Worm (Caenorhabditis elegans): ENCODE results near the gene F18A11.3.

Gene F18A11.3

DNA sequence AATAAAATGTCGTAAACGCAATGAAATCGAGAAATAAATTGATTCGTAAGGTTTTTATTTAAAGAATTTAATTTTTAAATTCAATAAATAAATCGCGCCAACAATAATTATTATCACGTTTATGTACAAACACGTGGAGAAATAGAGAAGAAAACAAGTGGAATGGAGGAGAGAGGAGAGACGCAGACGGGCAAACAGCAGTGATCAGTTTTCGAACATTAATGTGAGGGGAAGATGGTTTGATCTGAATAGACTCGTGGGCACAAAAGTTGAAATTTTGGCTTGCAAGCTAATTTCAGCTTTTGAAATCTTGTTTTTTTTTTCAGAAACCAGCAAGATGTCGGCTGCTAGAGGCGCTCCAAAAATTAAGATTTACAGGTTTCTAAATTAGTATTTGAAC lies 40.4 kb downstream of the F18A11.3 start, which contains the start of gene hphd-1:
Gene hphd-1 (minus strand): TSS at position 323 of the 400 bp plus-strand sequence.
- TF ChIP-seq snpc-4 (GFP tag; optimal IDR thresholded peaks at IDR 0.05) (no peak), snpc-4 (tag; optimal IDR thresholded peaks at IDR 0.05) (peak in 3 of 4 experiments; percentile 21 to 72 (median 65)), snpc-1.1 (tag; optimal IDR thresholded peaks at IDR 0.05; ENCODE audit: insufficient read depth) (peak; percentile 13), Y53G8AR.9 (GFP tag; conservative IDR thresholded peaks at IDR 0.05) (0 out of 2 replicates have a peak, but pooled peaks have one; percentile 33), nhr-80 (tag; optimal IDR thresholded peaks at IDR 0.05) (peak; percentile 69), tbp1 (GFP tag; optimal IDR thresholded peaks at IDR 0.05) (peak; percentile 13), lin-40 (tag; optimal IDR thresholded peaks at IDR 0.05) (peak; percentile 37), egl-44 (GFP tag; IDR thresholded peaks at IDR 0.05) (0 out of 2 replicates have a peak, but pooled peaks have one; percentile 38), C06A6.2 (GFP tag; conservative IDR thresholded peaks at IDR 0.05) (no peak), mcd-1 (GFP tag; IDR thresholded peaks at IDR 0.05) (no peak), B0035.1 (tag; optimal IDR thresholded peaks at IDR 0.05) (no peak), pbrm-1 (GFP tag; IDR thresholded peaks at IDR 0.05) (no peak), let-607 (tag; optimal IDR thresholded peaks at IDR 0.05) (peak in 1 of 2 experiments; percentile 65), hmg-1.2 (GFP tag; IDR thresholded peaks at IDR 0.05) (peak; percentile 77), cebp-1 (GFP tag; IDR thresholded peaks at IDR 0.05) (no peak), cebp-1 (tag; optimal IDR thresholded peaks at IDR 0.05) (peak; percentile 37), ets-4 (GFP tag; optimal IDR thresholded peaks at IDR 0.05) (no peak), ZK185.1 (tag; optimal IDR thresholded peaks at IDR 0.05; ENCODE audit: poor library complexity, severe bottlenecking) (peak; percentile 24), attf-5 (GFP tag; optimal IDR thresholded peaks at IDR 0.05) (peak; percentile 49)

DNA sequence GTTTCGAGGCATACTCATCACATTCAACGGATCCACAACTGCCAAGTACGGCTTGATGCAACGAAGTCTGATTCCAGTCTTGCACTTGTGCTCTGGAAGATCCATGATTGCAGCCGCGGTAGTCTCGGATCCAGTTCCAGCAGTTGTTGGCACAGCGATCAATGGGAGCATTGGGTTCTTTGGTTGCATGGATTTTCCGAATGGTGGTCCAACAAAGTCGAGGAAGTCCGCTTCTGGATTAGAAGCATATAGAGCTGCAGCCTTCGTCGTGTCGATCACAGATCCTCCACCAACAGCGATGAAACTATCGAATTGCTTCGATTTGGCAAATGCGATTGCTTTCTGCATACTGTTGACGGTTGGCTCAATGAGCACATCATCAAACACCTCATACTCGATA lies 41.3 kb downstream of the F18A11.3 start:
- TF ChIP-seq cebp-2 (GFP tag; IDR thresholded peaks at IDR 0.05): no peak
- no peak for TF ChIP-seq F57C9.4 (tag; optimal IDR thresholded peaks at IDR 0.05)
- TF ChIP-seq repo-1 (tag; optimal IDR thresholded peaks at IDR 0.05): peak; percentile 31
- TF ChIP-seq Y53G8AR.9 (GFP tag; conservative IDR thresholded peaks at IDR 0.05): 0 out of 2 replicates have a peak, but pooled peaks have one; percentile 13
- no peak for TF ChIP-seq tlf-1 (GFP tag; optimal IDR thresholded peaks at IDR 0.05)
- TF ChIP-seq sdz-38 (tag; optimal IDR thresholded peaks at IDR 0.05): no peak
- TF ChIP-seq hlh-26 (GFP tag; conservative IDR thresholded peaks at IDR 0.05): no peak
- TF ChIP-seq madf-8 (GFP tag; conservative IDR thresholded peaks at IDR 0.05): no peak
- TF ChIP-seq rec-8 (tag; optimal IDR thresholded peaks at IDR 0.05): no peak
- peak; percentile 37; the same call in 1 of the 2 replicates for TF ChIP-seq nfyb-1 (GFP tag; IDR thresholded peaks at IDR 0.05)
- 0 out of 2 replicates have a peak, but pooled peaks have one; percentile 8 for TF ChIP-seq zfh-2 (GFP tag; conservative IDR thresholded peaks at IDR 0.05)

DNA sequence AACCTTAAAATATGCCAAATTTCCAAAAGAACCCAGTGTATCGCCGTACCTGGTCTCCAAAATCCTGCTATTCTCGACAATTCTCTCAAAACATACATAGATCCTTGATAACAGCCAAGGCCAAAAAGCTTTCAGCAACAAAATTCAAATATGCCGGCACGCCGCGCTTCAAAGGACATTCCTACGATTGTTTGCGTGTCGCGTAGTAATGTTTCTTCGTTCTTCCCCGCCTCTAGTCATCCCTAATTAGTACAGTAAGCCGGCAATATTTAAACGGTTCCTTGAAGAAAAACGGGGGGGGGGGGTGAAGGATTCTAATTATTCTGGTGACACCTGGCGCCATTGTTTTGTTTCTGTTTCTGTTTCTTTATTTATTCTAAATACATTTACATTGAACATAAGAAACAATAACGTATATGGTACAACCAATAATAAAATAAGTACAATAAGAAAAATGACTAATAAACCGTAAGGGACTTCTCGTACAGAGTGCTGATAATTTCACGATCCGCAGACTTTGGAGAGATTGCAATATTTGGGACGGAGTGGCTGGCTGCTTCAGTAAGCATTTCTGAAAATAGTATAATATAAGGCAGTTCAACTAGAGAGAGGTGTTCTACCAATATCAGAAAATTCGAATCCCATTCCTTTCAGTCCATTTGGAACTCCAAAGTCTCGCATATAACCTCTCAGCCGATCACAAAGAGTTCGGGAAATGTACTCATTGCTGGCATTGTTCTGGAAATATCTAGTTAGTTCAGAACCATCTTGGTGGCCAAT lies 42.4 kb downstream of the F18A11.3 start:
- TF ChIP-seq cebp-1 (GFP tag; IDR thresholded peaks at IDR 0.05) (no peak), cebp-1 (tag; optimal IDR thresholded peaks at IDR 0.05) (peak; percentile 58), hlh-12 (tag; optimal IDR thresholded peaks at IDR 0.05) (no peak), D2030.7 (GFP tag; IDR thresholded peaks at IDR 0.05) (no peak), snpc-3.4 (tag; optimal IDR thresholded peaks at IDR 0.05) (no peak), sptf-2 (GFP tag; optimal IDR thresholded peaks at IDR 0.05) (no peak), hrde-1 (tag; optimal IDR thresholded peaks at IDR 0.05; ENCODE audit: borderline replicate concordance) (no peak), Y53F4B.3 (GFP tag; IDR thresholded peaks at IDR 0.05) (no peak), ceh-27 (GFP tag; optimal IDR thresholded peaks at IDR 0.05) (no peak), C17E4.6 (GFP tag; IDR thresholded peaks at IDR 0.05) (no peak), T07F8.4 (tag; optimal IDR thresholded peaks at IDR 0.05) (no peak), athp-1 (tag; optimal IDR thresholded peaks at IDR 0.05) (peak; percentile 43), egrh-3 (GFP tag; IDR thresholded peaks at IDR 0.05) (no peak), tlf-1 (GFP tag; optimal IDR thresholded peaks at IDR 0.05) (peak; percentile 83), attf-5 (GFP tag; optimal IDR thresholded peaks at IDR 0.05) (peak; percentile 13), F57C9.4 (tag; optimal IDR thresholded peaks at IDR 0.05) (no peak), bed-2 (GFP tag; IDR thresholded peaks at IDR 0.05) (no peak), dpff-1 (tag; optimal IDR thresholded peaks at IDR 0.05) (no peak), lin-54 (GFP tag; optimal IDR thresholded peaks at IDR 0.05) (peak; percentile 21), cebp-2 (GFP tag; IDR thresholded peaks at IDR 0.05) (0 out of 2 replicates have a peak, but pooled peaks have one; percentile 51)

Data from whole organism, young adult.